Worm (Caenorhabditis elegans) whole organism, young adult: ENCODE results near the gene str-68.
"Not testable (repeated sequence)": the region's sequence is repeated elsewhere in the genome, so short reads cannot be mapped to it uniquely, and the experiment has no call there.

Experiments used
- C06A6.2 ChIP-seq: fragments of 200-800 bp; sonication (Bioruptor generic); conservative IDR thresholded peaks from 2 replicates; pipeline ENCODE4 v1.3.6; 2022; ENCODE audit warnings: missing genetic modification characterization, missing compliant biosample characterization
- C17E4.6 ChIP-seq: fragments of 200-800 bp; sonication (Bioruptor generic); IDR thresholded peaks from 2 replicates; pipeline ENCODE4 v1.3.6; 2022; ENCODE audit warnings: missing genetic modification reagents, missing genetic modification characterization, missing compliant biosample characterization
- D2030.7 ChIP-seq: fragments of 200-800 bp; sonication (Bioruptor generic); IDR thresholded peaks from 2 replicates; pipeline ENCODE4 v1.3.6; 2022; ENCODE audit warnings: missing genetic modification reagents, missing genetic modification characterization, missing compliant biosample characterization
- F22D6.2 ChIP-seq: sonication (generic microtip); optimal IDR thresholded peaks from 2 replicates; lab custom pipeline; 2016; ENCODE audit warnings: mild to moderate bottlenecking, missing genetic modification characterization, missing compliant biosample characterization
- F23B12.7 ChIP-seq: sonication (generic microtip); optimal IDR thresholded peaks from 2 replicates; lab custom pipeline; 2017; ENCODE audit warnings: missing genetic modification characterization, mild to moderate bottlenecking, missing compliant biosample characterization, antibody characterized with exemption, moderate library complexity; ENCODE audit not compliant: insufficient read depth
- F49E8.2 ChIP-seq: sonication (generic microtip); optimal IDR thresholded peaks from 3 replicates; lab custom pipeline; 2017; ENCODE audit warnings: missing genetic modification characterization, mild to moderate bottlenecking, missing compliant biosample characterization, antibody characterized with exemption, moderate library complexity; ENCODE audit not compliant: insufficient read depth
- Y67H2A.10 ChIP-seq: fragments of 200-800 bp; sonication (Bioruptor generic); conservative IDR thresholded peaks from 2 replicates; pipeline ENCODE4 v1.3.6; 2022; ENCODE audit warnings: missing genetic modification reagents, missing genetic modification characterization, missing compliant biosample characterization
- ama-1 ChIP-seq, 3 experiments: fragments of 150-350 bp in 1 of 3; sonication (generic microtip) in 2 of 3; optimal IDR thresholded peaks; 2 replicates each; lab custom pipeline; 2014 to 2018; ENCODE audit warnings: missing biosample characterization in 2 of 3, missing genetic modification characterization in 2 of 3, missing genetic modification reagents in 2 of 3
- attf-3 ChIP-seq: fragments of 200-800 bp; sonication (Bioruptor generic); conservative IDR thresholded peaks from 2 replicates; pipeline ENCODE4 v1.3.6; 2022; ENCODE audit warnings: missing genetic modification reagents, missing genetic modification characterization, missing compliant biosample characterization
- attf-5 ChIP-seq: fragments of 200-800 bp; sonication (Bioruptor generic); optimal IDR thresholded peaks from 2 replicates; lab custom pipeline; 2018; ENCODE audit warnings: mild to moderate bottlenecking, missing genetic modification characterization, missing compliant biosample characterization
- ceh-40 ChIP-seq: fragments of 200-800 bp; sonication (Bioruptor generic); IDR thresholded peaks from 2 replicates; pipeline ENCODE4 v1.3.6; 2022; ENCODE audit warnings: missing genetic modification characterization, missing compliant biosample characterization
- dpl-1 ChIP-seq: fragments of 150-350 bp; optimal IDR thresholded peaks from 2 replicates; lab custom pipeline; 2014; ENCODE audit warnings: missing biosample characterization, missing genetic modification reagents, missing genetic modification characterization
- efl-1 ChIP-seq: fragments of 150-350 bp; optimal IDR thresholded peaks from 2 replicates; lab custom pipeline; 2014; ENCODE audit warnings: missing biosample characterization, missing genetic modification reagents, missing genetic modification characterization
- egrh-3 ChIP-seq: fragments of 200-800 bp; sonication (Bioruptor generic); IDR thresholded peaks from 2 replicates; pipeline ENCODE4 v1.3.6; 2022; ENCODE audit warnings: missing genetic modification reagents, missing genetic modification characterization, missing compliant biosample characterization
- ets-4 ChIP-seq: fragments of 200-800 bp; sonication (Bioruptor generic); optimal IDR thresholded peaks from 2 replicates; lab custom pipeline; 2018; ENCODE audit warnings: mild to moderate bottlenecking, missing genetic modification characterization, missing compliant biosample characterization
- hmg-1.2 ChIP-seq: fragments of 200-800 bp; sonication (Bioruptor generic); IDR thresholded peaks from 2 replicates; pipeline ENCODE4 v1.3.6; 2022; ENCODE audit warnings: missing genetic modification reagents, missing genetic modification characterization, missing compliant biosample characterization
- let-607 ChIP-seq, 2 experiments: fragments of 200-800 bp in 1 of 2; sonication (Bioruptor generic) in 1 of 2; sonication (generic microtip) in 1 of 2; optimal IDR thresholded peaks; 2 replicates each; lab custom pipeline; 2016 to 2018; ENCODE audit warnings: mild to moderate bottlenecking in 2 of 2, missing compliant biosample characterization in 2 of 2, missing genetic modification characterization in 2 of 2, moderate library complexity in 2 of 2, missing genotype in 1 of 2
- lin-54 ChIP-seq: fragments of 200-800 bp; sonication (Bioruptor generic); optimal IDR thresholded peaks from 2 replicates; lab custom pipeline; 2018; ENCODE audit warnings: mild to moderate bottlenecking, missing genetic modification characterization, missing compliant biosample characterization
- madf-10 ChIP-seq: sonication (generic microtip); optimal IDR thresholded peaks from 2 replicates; lab custom pipeline; 2016; ENCODE audit warnings: mild to moderate bottlenecking, missing genetic modification characterization, missing compliant biosample characterization
- mes-4 ChIP-seq: sonication (generic microtip); optimal IDR thresholded peaks from 2 replicates; lab custom pipeline; 2016; ENCODE audit warnings: missing genotype, missing genetic modification characterization, missing compliant biosample characterization
- mxl-1 ChIP-seq: sonication (generic microtip); optimal IDR thresholded peaks from 2 replicates; lab custom pipeline; 2016; ENCODE audit warnings: missing genetic modification characterization, missing compliant biosample characterization
- nfya-2 ChIP-seq: fragments of 200-800 bp; sonication (Bioruptor generic); IDR thresholded peaks from 2 replicates; pipeline ENCODE4 v1.3.6; 2022; ENCODE audit warnings: missing genetic modification reagents, missing genetic modification characterization, missing compliant biosample characterization
- nhr-80 ChIP-seq: sonication (generic microtip); optimal IDR thresholded peaks from 2 replicates; lab custom pipeline; 2016; ENCODE audit warnings: missing genetic modification characterization, missing compliant biosample characterization
- pbrm-1 ChIP-seq: fragments of 200-800 bp; sonication (Bioruptor generic); IDR thresholded peaks from 2 replicates; pipeline ENCODE4 v1.3.6; 2022; ENCODE audit warnings: missing genetic modification reagents, missing genetic modification characterization, missing compliant biosample characterization
- pha-4 ChIP-seq: fragments of 150-350 bp; sonication (generic microtip); optimal IDR thresholded peaks from 2 replicates; lab custom pipeline; 2014; ENCODE audit warnings: missing biosample characterization, missing genetic modification reagents, missing genetic modification characterization
- rcor-1 ChIP-seq: fragments of 200-800 bp; sonication (Bioruptor generic); IDR thresholded peaks from 2 replicates; pipeline ENCODE4 v1.3.6; 2022; ENCODE audit warnings: missing genetic modification reagents, missing genetic modification characterization, missing compliant biosample characterization
- sdz-38 ChIP-seq: sonication (generic microtip); optimal IDR thresholded peaks from 2 replicates; lab custom pipeline; 2016; ENCODE audit warnings: missing genotype, missing genetic modification characterization, missing compliant biosample characterization
- snpc-1.1 ChIP-seq: sonication (generic microtip); optimal IDR thresholded peaks from 2 replicates; lab custom pipeline; 2017; ENCODE audit warnings: missing genetic modification characterization, mild to moderate bottlenecking, missing compliant biosample characterization, antibody characterized with exemption, moderate library complexity, missing genotype, missing genetic modification reagents; ENCODE audit not compliant: insufficient read depth
- snpc-4 ChIP-seq, 5 experiments: fragments of 150-350 bp in 1 of 5; sonication (generic microtip) in 4 of 5; optimal IDR thresholded peaks; 2 replicates each; lab custom pipeline; 2014 to 2018; ENCODE audit warnings: missing genetic modification characterization in 5 of 5, missing biosample characterization in 3 of 5, antibody characterized with exemption in 2 of 5, mild to moderate bottlenecking in 2 of 5, missing compliant biosample characterization in 2 of 5, missing genotype in 2 of 5, moderate library complexity in 2 of 5, missing genetic modification reagents in 1 of 5
- tbp1 ChIP-seq: fragments of 200-800 bp; sonication (Bioruptor generic); optimal IDR thresholded peaks from 2 replicates; lab custom pipeline; 2018; ENCODE audit warnings: mild to moderate bottlenecking, missing genetic modification characterization, missing compliant biosample characterization
- ztf-18 ChIP-seq: sonication (generic microtip); optimal IDR thresholded peaks from 2 replicates; lab custom pipeline; 2016; ENCODE audit warnings: missing genotype, mild to moderate bottlenecking, missing genetic modification characterization, missing compliant biosample characterization
- ztf-28 ChIP-seq: fragments of 200-800 bp; sonication (Bioruptor generic); IDR thresholded peaks from 2 replicates; pipeline ENCODE4 v1.3.6; 2022; ENCODE audit warnings: missing genetic modification reagents, missing genetic modification characterization, missing compliant biosample characterization

str-68 gene

DNA sequence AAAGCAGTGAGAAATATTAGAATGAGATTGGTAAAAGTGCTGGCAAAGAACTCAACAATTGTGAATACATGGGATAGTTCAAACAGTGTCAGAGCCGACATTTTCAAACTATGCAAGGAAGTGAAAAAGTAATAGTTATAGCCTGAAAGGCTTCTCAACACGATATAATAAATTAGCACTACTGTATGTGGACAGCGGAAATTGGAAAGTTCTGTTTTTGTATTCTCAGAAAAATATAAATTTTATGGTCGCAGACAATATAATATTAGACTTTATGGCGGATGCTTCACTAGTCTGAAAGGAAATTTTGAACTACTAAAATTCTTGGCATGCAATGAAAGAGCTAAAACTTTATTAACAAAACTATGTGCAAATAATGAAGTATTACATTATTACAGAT lies 1.5 kb downstream of the str-68 start, which contains the start of gene str-69:
Gene str-69 (minus strand): TSS at position 101 of the 400 bp plus-strand sequence.
- TF ChIP-seq ztf-28: no peak
- TF ChIP-seq F23B12.7 (tag; lab: Kevin White, UChicago): no peak
- no peak for TF ChIP-seq C17E4.6 (GFP tag; lab: Robert Waterston, UW)
- no peak for TF ChIP-seq egrh-3 (GFP tag; lab: Robert Waterston, UW)
- TF ChIP-seq F49E8.2 (tag; lab: Kevin White, UChicago): no peak
- no peak for TF ChIP-seq attf-3
- TF ChIP-seq ets-4 (GFP tag; lab: Kevin White, UChicago): no peak
- no peak for TF ChIP-seq tbp1 (GFP tag; lab: Kevin White, UChicago)

DNA sequence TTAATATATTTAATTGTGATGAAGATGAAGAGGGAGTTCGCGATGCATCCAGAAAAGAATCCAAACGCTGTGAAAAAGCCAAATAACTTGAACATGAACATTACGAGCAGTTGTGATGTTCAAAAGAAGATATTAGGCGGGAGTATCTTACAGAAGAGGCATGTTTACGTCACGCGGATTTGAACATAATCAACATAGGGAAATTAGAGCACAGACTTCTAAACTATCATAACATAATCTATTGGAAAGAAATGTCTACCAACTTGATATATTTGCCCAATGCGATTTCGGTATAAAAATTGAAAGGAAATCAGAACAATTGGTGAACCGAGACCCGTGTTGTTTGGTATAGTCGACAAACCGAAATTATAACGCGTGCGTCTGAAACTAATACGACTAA lies 3.2 kb downstream of the str-68 start, which contains the start of gene str-66:
Gene str-66 (minus strand): TSS at position 101 of the 400 bp plus-strand sequence.
- TF ChIP-seq sdz-38 (tag; lab: Kevin White, UChicago) (no peak), C17E4.6 (GFP tag; lab: Robert Waterston, UW) (no peak), let-607 (tag; optimal IDR thresholded peaks at IDR 0.05; lab: Kevin White, UChicago) (no peak), pbrm-1 (GFP tag; lab: Robert Waterston, UW) (no peak), lin-54 (GFP tag; lab: Kevin White, UChicago) (no peak), F22D6.2 (no peak), attf-5 (GFP tag; lab: Kevin White, UChicago) (no peak), Y67H2A.10 (GFP tag; lab: Robert Waterston, UW) (no peak), ama-1 (optimal IDR thresholded peaks at IDR 0.05; lab: Kevin White, UChicago) (no peak), ama-1 (GFP tag; optimal IDR thresholded peaks at IDR 0.05; lab: Kevin White, UChicago) (no peak), C06A6.2 (GFP tag; lab: Robert Waterston, UW) (no peak), ceh-40 (GFP tag; lab: Robert Waterston, UW) (no peak), snpc-1.1 (tag; lab: Kevin White, UChicago) (no peak), mxl-1 (tag; lab: Kevin White, UChicago) (no peak), efl-1 (no peak), nfya-2 (GFP tag; lab: Robert Waterston, UW) (no peak), madf-10 (tag; lab: Kevin White, UChicago) (no peak), rcor-1 (GFP tag; lab: Robert Waterston, UW) (no peak), pha-4 (tag; lab: Kevin White, UChicago) (no peak), ztf-18 (tag; lab: Kevin White, UChicago) (no peak), D2030.7 (GFP tag; lab: Robert Waterston, UW) (no peak)

DNA sequence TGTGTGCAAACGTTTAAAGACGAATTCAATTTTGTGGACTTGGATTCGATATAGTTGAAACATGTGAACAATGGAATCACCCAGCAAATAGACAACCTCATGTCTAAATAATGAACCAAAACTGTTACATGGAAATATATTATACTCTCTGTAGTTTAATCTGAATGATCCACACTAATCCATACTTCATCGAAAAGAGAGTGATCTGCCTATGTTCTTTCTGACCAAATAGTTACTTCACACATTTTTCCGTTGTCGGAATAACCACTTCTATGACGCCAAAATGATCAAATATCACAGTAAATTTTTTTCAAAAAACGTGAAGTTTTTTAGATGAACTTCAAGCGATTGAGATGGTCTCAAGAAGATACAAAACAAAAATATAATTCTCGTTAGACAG lies 5.3 kb downstream of the str-68 start, which contains the start of gene Y73C8C.4:
Gene Y73C8C.4 (minus strand): TSS at position 101 of the 400 bp plus-strand sequence.
- not testable (repeated sequence) for TF ChIP-seq mes-4; dpl-1; F49E8.2 (tag; lab: Kevin White, UChicago)

DNA sequence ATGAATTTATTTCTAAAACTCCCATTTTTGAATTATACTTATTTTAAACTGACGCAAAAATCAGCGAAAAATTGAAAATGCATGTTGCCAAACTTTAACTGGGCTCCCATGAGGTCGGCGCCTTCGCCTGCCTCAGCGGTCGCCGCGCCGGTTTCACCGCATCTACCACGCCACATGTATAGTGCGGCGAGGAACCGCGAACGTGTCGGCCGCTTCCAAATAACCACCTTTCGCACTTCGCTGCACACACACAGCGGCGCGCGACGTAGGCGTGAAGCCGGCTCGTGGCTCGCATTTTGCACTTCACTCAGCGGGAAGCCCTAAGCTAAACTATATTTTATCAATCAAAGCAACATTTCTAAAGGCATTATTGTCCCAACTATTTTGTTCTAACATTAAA lies 6.8 kb downstream of the str-68 start:
- no peak for TF ChIP-seq snpc-4 (GFP tag; optimal IDR thresholded peaks at IDR 0.05; lab: Kevin White, UChicago)
- peak in 1 of 4 experiments; percentile 53 for TF ChIP-seq snpc-4 (tag; optimal IDR thresholded peaks at IDR 0.05; lab: Kevin White, UChicago)
- TF ChIP-seq ceh-40 (GFP tag; lab: Robert Waterston, UW): no peak

DNA sequence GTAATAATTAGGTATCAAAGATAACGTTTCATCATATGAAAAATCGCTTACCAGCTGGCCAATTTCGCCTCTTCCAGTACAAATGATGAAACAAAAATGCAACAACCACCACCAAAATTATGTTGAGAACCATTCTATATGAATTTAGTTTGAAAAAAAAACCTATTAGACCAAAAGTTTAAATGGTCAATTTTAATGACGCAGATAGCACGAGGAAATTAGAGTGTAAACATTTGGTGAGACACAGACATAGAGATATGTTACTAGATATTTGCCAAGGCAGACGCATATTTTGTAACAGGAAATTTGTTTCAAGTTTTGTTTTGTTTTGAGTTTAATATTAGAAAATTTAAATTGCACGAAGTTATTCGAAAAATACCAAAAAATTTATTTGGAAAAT lies 13.0 kb downstream of the str-68 start, which contains the start of gene cyp-33C9:
Gene cyp-33C9 (minus strand): TSS at position 211 of the 400 bp plus-strand sequence.
- TF ChIP-seq nhr-80 (tag; lab: Kevin White, UChicago): peak; percentile 8
- peak; percentile 34; the same call in 1 of the 2 replicates for TF ChIP-seq hmg-1.2 (GFP tag; lab: Robert Waterston, UW)
- TF ChIP-seq snpc-1.1 (tag; lab: Kevin White, UChicago): no peak
